Worm (Caenorhabditis elegans) whole organism, midembryonic: ENCODE data around the gene Y43F8B.22.

ENCODE experiments used
- T22C8.4 ChIP-seq: fragments of 200-800 bp; sonication (Bioruptor generic); IDR thresholded peaks from 2 replicates; pipeline ENCODE4 v1.3.6; 2022; ENCODE audit warnings: missing genetic modification characterization, missing compliant biosample characterization
- cog-1 ChIP-seq: sonication (generic microtip); optimal IDR thresholded peaks from 2 replicates; lab custom pipeline; 2016; ENCODE audit warnings: missing genetic modification characterization, missing compliant biosample characterization
- flt-1 ChIP-seq: fragments of 200-800 bp; sonication (Bioruptor generic); IDR thresholded peaks from 2 replicates; pipeline ENCODE4 v1.3.6; 2022; ENCODE audit warnings: missing genetic modification characterization, missing compliant biosample characterization
- klf-2 ChIP-seq: fragments of 200-800 bp; sonication (Bioruptor generic); conservative IDR thresholded peaks from 2 replicates; pipeline ENCODE4 v1.3.6; 2022; ENCODE audit warnings: missing genetic modification reagents, missing genetic modification characterization, missing compliant biosample characterization
- med-1 ChIP-seq: sonication (generic microtip); optimal IDR thresholded peaks from 2 replicates; lab custom pipeline; 2017; ENCODE audit warnings: missing genetic modification characterization, mild to moderate bottlenecking, missing compliant biosample characterization, antibody characterized with exemption, missing genetic modification reagents; ENCODE audit not compliant: insufficient read depth
- ref-1 ChIP-seq: fragments of 200-800 bp; sonication (Bioruptor generic); conservative IDR thresholded peaks from 2 replicates; pipeline ENCODE4 v1.3.6; 2022; ENCODE audit warnings: missing genetic modification reagents, missing genetic modification characterization, missing compliant biosample characterization
- tab-1 ChIP-seq: fragments of 200-800 bp; sonication (Bioruptor generic); IDR thresholded peaks from 2 replicates; pipeline ENCODE4 v1.3.6; 2022; ENCODE audit warnings: missing genetic modification characterization, missing compliant biosample characterization
- ztf-23 ChIP-seq: fragments of 200-800 bp; sonication (Bioruptor generic); IDR thresholded peaks from 2 replicates; pipeline ENCODE4 v1.3.6; 2022; ENCODE audit warnings: missing genetic modification reagents, missing genetic modification characterization, missing compliant biosample characterization

ce11 chrV:19495145-19495544 lies 12.5 kb downstream of the Y43F8B.22 start:
- TF ChIP-seq flt-1 (GFP tag; lab: Robert Waterston, UW): no peak
- TF ChIP-seq cog-1: no peak
- TF ChIP-seq klf-2 (GFP tag; lab: Robert Waterston, UW): no peak
- TF ChIP-seq tab-1 (GFP tag; lab: Robert Waterston, UW): no peak
- no peak for TF ChIP-seq T22C8.4 (GFP tag; lab: Robert Waterston, UW)
- TF ChIP-seq med-1: no peak
- no peak for TF ChIP-seq ztf-23 (GFP tag; lab: Robert Waterston, UW)
- no peak for TF ChIP-seq ref-1
